Fruit fly (Drosophila melanogaster): Measurements from ENCODE around the gene yellow-k.

The yellow-k gene

dm6 chr3L:15537916-15538581, 17.6 kb downstream of the yellow-k start:
- TF ChIP-seq Dif (GFP tag; optimal IDR thresholded peaks at IDR 0.05; ENCODE audit: partially characterized antibody): no peak
- TF ChIP-seq foxo (GFP tag; optimal IDR thresholded peaks at IDR 0.05): peak in 1 of 2 experiments; percentile 56
- TF ChIP-seq dl (GFP tag; optimal IDR thresholded peaks at IDR 0.05; ENCODE audit: insufficient read depth in 1 of 2, partially characterized antibody in 2 of 2): no peak
- no peak for TF ChIP-seq Hr78 (GFP tag; optimal IDR thresholded peaks at IDR 0.05)
- peak; percentile 68 for TF ChIP-seq h (GFP tag; optimal IDR thresholded peaks at IDR 0.05)
- TF ChIP-seq N (GFP tag; optimal IDR thresholded peaks at IDR 0.05): no peak
- no peak for TF ChIP-seq Mio (GFP tag; optimal IDR thresholded peaks at IDR 0.05)
- TF ChIP-seq fru (GFP tag; optimal IDR thresholded peaks at IDR 0.05): peak; percentile 66
- TF ChIP-seq GATAd (GFP tag; optimal IDR thresholded peaks at IDR 0.05): no peak
- peak; percentile 46 for TF ChIP-seq OdsH (GFP tag; optimal IDR thresholded peaks at IDR 0.05)
- no peak for TF ChIP-seq Dfd (GFP tag; optimal IDR thresholded peaks at IDR 0.05)
- peak; percentile 36 for TF ChIP-seq brk (GFP tag; optimal IDR thresholded peaks at IDR 0.05)
- TF ChIP-seq sv (GFP tag; optimal IDR thresholded peaks at IDR 0.05): peak; percentile 10
- no peak for TF ChIP-seq dsf (GFP tag; optimal IDR thresholded peaks at IDR 0.05; ENCODE audit: borderline replicate concordance)
- peak; percentile 53 for TF ChIP-seq ey (GFP tag; optimal IDR thresholded peaks at IDR 0.05)
- no peak for TF ChIP-seq jim (GFP tag; optimal IDR thresholded peaks at IDR 0.05)
- TF ChIP-seq sage (GFP tag; optimal IDR thresholded peaks at IDR 0.05): no peak
- TF ChIP-seq dmrt93B (GFP tag; optimal IDR thresholded peaks at IDR 0.05): no peak
- no peak for TF ChIP-seq Myc (optimal IDR thresholded peaks at IDR 0.05)
- no peak for TF ChIP-seq Abd-B (GFP tag; optimal IDR thresholded peaks at IDR 0.05)
- TF ChIP-seq lola (GFP tag; optimal IDR thresholded peaks at IDR 0.05): no peak
- TF ChIP-seq Rel (GFP tag; optimal IDR thresholded peaks at IDR 0.05): no peak
- TF ChIP-seq Rel (tag; optimal IDR thresholded peaks at IDR 0.05): peak; percentile 25
- TF ChIP-seq usp (GFP tag; optimal IDR thresholded peaks at IDR 0.05): no peak
- TF ChIP-seq Jra (GFP tag; optimal IDR thresholded peaks at IDR 0.05): no peak
- no peak for TF ChIP-seq Vsx2 (GFP tag; optimal IDR thresholded peaks at IDR 0.05; ENCODE audit: partially characterized antibody)
- no peak for TF ChIP-seq CG32264 (GFP tag; optimal IDR thresholded peaks at IDR 0.05)
- TF ChIP-seq Hr83 (GFP tag; optimal IDR thresholded peaks at IDR 0.05; ENCODE audit: poor library complexity, severe bottlenecking): no peak
- TF ChIP-seq tai (GFP tag; optimal IDR thresholded peaks at IDR 0.05): no peak
- TF ChIP-seq CG9705 (GFP tag; optimal IDR thresholded peaks at IDR 0.05): no peak
- peak; percentile 24 for TF ChIP-seq br (GFP tag; optimal IDR thresholded peaks at IDR 0.05)
- no peak for TF ChIP-seq pan (optimal IDR thresholded peaks at IDR 0.05)
- no peak for TF ChIP-seq woc (GFP tag; optimal IDR thresholded peaks at IDR 0.05)
- peak; percentile 14 for TF ChIP-seq Hnf4 (GFP tag; optimal IDR thresholded peaks at IDR 0.05)
- no peak for TF ChIP-seq CrebA (GFP tag; optimal IDR thresholded peaks at IDR 0.05; ENCODE audit: borderline replicate concordance)
- TF ChIP-seq rgr (GFP tag; optimal IDR thresholded peaks at IDR 0.05): peak; percentile 53
- TF ChIP-seq psq (GFP tag; optimal IDR thresholded peaks at IDR 0.05): peak; percentile 44
- TF ChIP-seq HLH106 (tag; optimal IDR thresholded peaks at IDR 0.05): no peak
- peak; percentile 24 for TF ChIP-seq Sp1 (GFP tag; optimal IDR thresholded peaks at IDR 0.05)

- no peak for TF ChIP-seq fru (GFP tag; optimal IDR thresholded peaks at IDR 0.05)
- no peak for TF ChIP-seq HLH106 (tag; optimal IDR thresholded peaks at IDR 0.05)
- TF ChIP-seq dmrt93B (GFP tag; optimal IDR thresholded peaks at IDR 0.05): no peak
- TF ChIP-seq Rel (GFP tag; optimal IDR thresholded peaks at IDR 0.05): no peak
- peak; percentile 95 for TF ChIP-seq Rel (tag; optimal IDR thresholded peaks at IDR 0.05)
- TF ChIP-seq tai (GFP tag; optimal IDR thresholded peaks at IDR 0.05): no peak
- no peak for TF ChIP-seq Mio (GFP tag; optimal IDR thresholded peaks at IDR 0.05)
- TF ChIP-seq CG9705 (GFP tag; optimal IDR thresholded peaks at IDR 0.05): no peak
- no peak for TF ChIP-seq CrebA (GFP tag; optimal IDR thresholded peaks at IDR 0.05; ENCODE audit: borderline replicate concordance)
- no peak for TF ChIP-seq Hr78 (GFP tag; optimal IDR thresholded peaks at IDR 0.05)
Observed at dm6 chr3L:15538582-15539490, 18.4 kb downstream of the yellow-k start.
